Worm (Caenorhabditis elegans): ENCODE results near the gene ZC8.6.

DNA sequence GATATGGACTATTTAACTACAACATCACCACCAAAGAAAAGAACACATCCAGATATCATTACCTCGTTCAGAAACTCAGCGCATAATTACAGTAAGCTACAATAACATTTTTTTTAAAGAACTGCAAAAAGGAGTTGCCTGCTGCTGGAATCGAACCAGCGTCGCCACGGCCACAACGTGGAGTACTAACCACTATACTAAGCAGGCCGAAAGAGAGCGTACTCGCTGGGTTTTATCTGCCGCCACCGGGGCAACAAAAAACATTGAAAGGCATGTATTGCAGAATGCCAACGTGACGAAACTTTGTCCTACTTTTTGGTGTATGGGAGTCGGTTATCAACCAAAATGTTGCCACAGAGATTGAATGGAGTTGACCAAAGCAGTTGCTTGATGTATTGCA, 25.3 kb upstream of the ZC8.6 start:
- TF ChIP-seq him-1 (tag; optimal IDR thresholded peaks at IDR 0.05) (peak; percentile 40), W03F9.2 (tag; optimal IDR thresholded peaks at IDR 0.05) (no peak)
